Worm (Caenorhabditis elegans): ENCODE results near the gene W02H5.8.

- TF ChIP-seq mep-1 (tag; optimal IDR thresholded peaks at IDR 0.05) (no peak), fkh-10 (GFP tag; optimal IDR thresholded peaks at IDR 0.05) (no peak), ceh-82 (tag; optimal IDR thresholded peaks at IDR 0.05) (no peak), F49E8.2 (tag; optimal IDR thresholded peaks at IDR 0.05; ENCODE audit: borderline replicate concordance) (no peak), ama-1 (optimal IDR thresholded peaks at IDR 0.05) (no peak), nhr-28 (tag; optimal IDR thresholded peaks at IDR 0.05) (no peak), ceh-28 (tag; optimal IDR thresholded peaks at IDR 0.05) (no peak)
Measured at ce11 chrV:2639035-2639434, 13.4 kb downstream of the W02H5.8 start, which contains the start of gene W02H5.2.
